Worm (Caenorhabditis elegans): Measurements from ENCODE around the gene C01G10.7.

DNA sequence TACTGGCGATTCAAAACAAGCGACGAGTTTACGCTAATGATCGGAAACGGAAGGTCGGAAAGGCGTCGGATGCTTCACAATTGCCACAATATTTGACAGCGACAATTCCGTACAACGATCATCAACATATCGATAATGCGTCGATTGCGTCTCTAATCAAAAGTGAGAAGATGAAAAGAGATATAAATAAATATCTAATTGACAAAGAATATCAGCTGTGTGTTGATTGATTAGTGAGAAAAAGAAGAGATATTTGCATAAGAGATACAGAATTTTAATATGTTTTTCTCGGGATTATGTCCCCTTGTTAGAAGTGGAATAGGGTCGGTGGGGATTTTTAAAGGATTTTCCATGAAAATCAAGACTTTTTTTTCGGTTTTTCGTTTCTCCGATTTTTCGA lies 7.0 kb upstream of the C01G10.7 start:
- TF ChIP-seq bed-1 (GFP tag; IDR thresholded peaks at IDR 0.05) (no peak), nfya-1 (tag; optimal IDR thresholded peaks at IDR 0.05; ENCODE audit: borderline replicate concordance, insufficient read depth) (no peak), snpc-4 (GFP tag; optimal IDR thresholded peaks at IDR 0.05) (no peak), snpc-4 (tag; optimal IDR thresholded peaks at IDR 0.05) (no peak)

Data from whole organism, young adult.